Fruit fly (Drosophila melanogaster) whole organism, embryonic: ENCODE results near the gene Arp10.

ENCODE experiments used
- Adf1 ChIP-seq: fragments of 200-800 bp; sonication (Bioruptor generic); IDR thresholded peaks from 2 replicates; pipeline ENCODE4 v1.3.6; 2022; ENCODE audit warnings: missing biosample characterization, missing genetic modification characterization
- Aef1 ChIP-seq: fragments of 200-800 bp; sonication (Bioruptor generic); IDR thresholded peaks from 3 replicates; pipeline ENCODE4 v1.3.6; 2022; ENCODE audit warnings: missing biosample characterization, missing genetic modification characterization
- B-H2 ChIP-seq: fragments of 200-800 bp; sonication (Bioruptor generic); optimal IDR thresholded peaks from 2 replicates; lab custom pipeline; 2018; ENCODE audit warnings: missing biosample characterization, mild to moderate bottlenecking, missing genetic modification characterization
- CG11695 ChIP-seq: fragments of 200-800 bp; sonication (Bioruptor generic); IDR thresholded peaks from 3 replicates; pipeline ENCODE4 v1.3.6; 2022; ENCODE audit warnings: missing biosample characterization, missing genetic modification characterization
- CG11696 ChIP-seq: fragments of 200-800 bp; sonication (Bioruptor generic); IDR thresholded peaks from 2 replicates; pipeline ENCODE4 v1.3.6; 2022; ENCODE audit warnings: missing biosample characterization, missing genetic modification characterization
- CG12155 ChIP-seq: fragments of 200-800 bp; sonication (Bioruptor generic); optimal IDR thresholded peaks from 3 replicates; lab custom pipeline; 2016; ENCODE audit warnings: missing biosample characterization, missing genetic modification characterization
- CG12769 ChIP-seq: fragments of 200-800 bp; sonication (Bioruptor generic); optimal IDR thresholded peaks from 2 replicates; lab custom pipeline; 2019; ENCODE audit warnings: missing biosample characterization, mild to moderate bottlenecking, missing genetic modification characterization, moderate library complexity
- CG13424 ChIP-seq: fragments of 200-800 bp; sonication (Bioruptor generic); optimal IDR thresholded peaks from 2 replicates; lab custom pipeline; 2019; ENCODE audit warnings: missing biosample characterization, mild to moderate bottlenecking, missing genetic modification characterization, moderate library complexity
- CG13775 ChIP-seq: fragments of 200-800 bp; sonication (Bioruptor generic); optimal IDR thresholded peaks from 3 replicates; lab custom pipeline; 2017; ENCODE audit warnings: missing biosample characterization, mild to moderate bottlenecking, missing genetic modification characterization
- CG15696 ChIP-seq: fragments of 200-800 bp; sonication (Bioruptor generic); optimal IDR thresholded peaks from 2 replicates; lab custom pipeline; 2019; ENCODE audit warnings: missing biosample characterization, mild to moderate bottlenecking, missing genetic modification characterization, moderate library complexity
- CG17385 ChIP-seq: fragments of 200-800 bp; sonication (Bioruptor generic); optimal IDR thresholded peaks from 3 replicates; lab custom pipeline; 2018; ENCODE audit warnings: missing biosample characterization, mild to moderate bottlenecking, missing genetic modification characterization
- CG1832 ChIP-seq: fragments of 200-800 bp; sonication (Bioruptor generic); optimal IDR thresholded peaks from 2 replicates; lab custom pipeline; 2017; ENCODE audit warnings: missing biosample characterization, mild to moderate bottlenecking, missing genetic modification characterization, inconsistent platforms
- CG34224 ChIP-seq: fragments of 200-800 bp; sonication (Bioruptor generic); IDR thresholded peaks from 3 replicates; pipeline ENCODE4 v1.3.6; 2022; ENCODE audit warnings: missing biosample characterization, missing genetic modification characterization; ENCODE audit not compliant: partially characterized antibody
- CG34422 ChIP-seq: fragments of 200-800 bp; sonication (Bioruptor generic); IDR thresholded peaks from 3 replicates; pipeline ENCODE4 v1.3.6; 2022; ENCODE audit warnings: missing biosample characterization, missing genetic modification characterization
- CG4360 ChIP-seq: fragments of 200-800 bp; sonication (Bioruptor generic); IDR thresholded peaks from 2 replicates; pipeline ENCODE4 v1.3.6; 2022; ENCODE audit warnings: missing biosample characterization, missing genetic modification characterization
- CG8478 ChIP-seq: fragments of >200 bp; optimal IDR thresholded peaks from 2 replicates; lab custom pipeline; 2018
- CG9215 ChIP-seq: fragments of 200-800 bp; sonication (Bioruptor generic); IDR thresholded peaks from 2 replicates; pipeline ENCODE4 v1.3.6; 2022; ENCODE audit warnings: missing biosample characterization, missing genetic modification characterization
- CTCF ChIP-seq: fragments of 200-800 bp; sonication (Bioruptor generic); optimal IDR thresholded peaks from 2 replicates; lab custom pipeline; 2017; ENCODE audit warnings: missing biosample characterization, mild to moderate bottlenecking, missing genetic modification characterization, moderate library complexity
- Dip2 ChIP-seq: fragments of 200-800 bp; sonication (Bioruptor generic); IDR thresholded peaks from 2 replicates; pipeline ENCODE4 v1.3.6; 2022; ENCODE audit warnings: missing biosample characterization, missing genetic modification characterization
- Dll ChIP-seq: fragments of 200-800 bp; sonication (Bioruptor generic); IDR thresholded peaks from 4 replicates; pipeline ENCODE4 v1.3.6; 2022; ENCODE audit warnings: missing biosample characterization, missing genetic modification characterization; ENCODE audit not compliant: partially characterized antibody
- Drgx ChIP-seq: fragments of 200-800 bp; sonication (Bioruptor generic); IDR thresholded peaks from 2 replicates; pipeline ENCODE4 v1.3.6; 2022; ENCODE audit warnings: missing biosample characterization, missing genetic modification characterization
- Elba2 ChIP-seq: fragments of 200-800 bp; sonication (Bioruptor generic); optimal IDR thresholded peaks from 3 replicates; lab custom pipeline; 2016; ENCODE audit warnings: missing biosample characterization, missing genetic modification characterization
- Ets65A ChIP-seq: fragments of 200-800 bp; sonication (Bioruptor generic); peaks from one replicate; lab custom pipeline; 2016; ENCODE audit warnings: missing biosample characterization, missing genetic modification characterization
- Fer1 ChIP-seq: fragments of 200-800 bp; sonication (Bioruptor generic); optimal IDR thresholded peaks from 2 replicates; lab custom pipeline; 2017; ENCODE audit warnings: missing biosample characterization, mild to moderate bottlenecking, missing genetic modification characterization
- Fer3 ChIP-seq: fragments of 200-800 bp; sonication (Bioruptor generic); optimal IDR thresholded peaks from 2 replicates; lab custom pipeline; 2018; ENCODE audit warnings: missing biosample characterization, mild to moderate bottlenecking, missing genetic modification characterization, moderate library complexity
- HLH4C ChIP-seq: fragments of 200-800 bp; sonication (Bioruptor generic); IDR thresholded peaks from 3 replicates; pipeline ENCODE4 v1.3.6; 2022; ENCODE audit warnings: missing biosample characterization, missing genetic modification characterization; ENCODE audit not compliant: partially characterized antibody
- HmgZ ChIP-seq: fragments of 200-800 bp; sonication (Bioruptor generic); optimal IDR thresholded peaks from 2 replicates; lab custom pipeline; 2018; ENCODE audit warnings: missing biosample characterization, mild to moderate bottlenecking, missing genetic modification characterization
- MESR4 ChIP-seq: fragments of 200-800 bp; sonication (Bioruptor generic); optimal IDR thresholded peaks from 2 replicates; lab custom pipeline; 2018; ENCODE audit warnings: missing biosample characterization, mild to moderate bottlenecking, missing genetic modification characterization, moderate library complexity
- Opbp ChIP-seq: fragments of 200-800 bp; sonication (Bioruptor generic); IDR thresholded peaks from 3 replicates; pipeline ENCODE4 v1.3.6; 2022; ENCODE audit warnings: missing biosample characterization, missing genetic modification characterization; ENCODE audit not compliant: partially characterized antibody
- Ravus ChIP-seq: fragments of 200-800 bp; sonication (Bioruptor generic); IDR thresholded peaks from 2 replicates; pipeline ENCODE4 v1.3.6; 2022; ENCODE audit warnings: missing biosample characterization, missing genetic modification characterization
- Scr ChIP-seq: fragments of 200-800 bp; sonication (Bioruptor generic); IDR thresholded peaks from 2 replicates; pipeline ENCODE4 v1.3.6; 2022; ENCODE audit warnings: missing biosample characterization, missing genetic modification characterization; ENCODE audit not compliant: partially characterized antibody
- Trl ChIP-seq, 3 experiments: fragments of >200 bp in 2 of 3; fragments of 200-800 bp in 1 of 3; sonication (Bioruptor generic) in 1 of 3; optimal IDR thresholded peaks; 2 replicates in 1 of 3; 3 replicates in 2 of 3; lab custom pipeline; 2016 to 2017; ENCODE audit warnings: missing biosample characterization in 1 of 3, missing genetic modification characterization in 1 of 3
- ato ChIP-seq: fragments of 200-800 bp; sonication (Bioruptor generic); IDR thresholded peaks from 2 replicates; pipeline ENCODE4 v1.3.6; 2022; ENCODE audit warnings: missing biosample characterization, missing genetic modification characterization; ENCODE audit not compliant: partially characterized antibody
- bbx ChIP-seq: fragments of 200-800 bp; sonication (Bioruptor generic); IDR thresholded peaks from 2 replicates; pipeline ENCODE4 v1.3.6; 2022; ENCODE audit warnings: missing biosample characterization, missing genetic modification characterization; ENCODE audit not compliant: partially characterized antibody
- cg ChIP-seq: fragments of 200-800 bp; sonication (Bioruptor generic); optimal IDR thresholded peaks from 3 replicates; lab custom pipeline; 2019; ENCODE audit warnings: missing biosample characterization, mild to moderate bottlenecking, missing genetic modification characterization, moderate library complexity
- chinmo ChIP-seq: fragments of 200-800 bp; sonication (Bioruptor generic); IDR thresholded peaks from 4 replicates; pipeline ENCODE4 v1.3.6; 2022; ENCODE audit warnings: missing biosample characterization, missing genetic modification characterization; ENCODE audit not compliant: partially characterized antibody
- ci ChIP-seq: fragments of 200-800 bp; sonication (Bioruptor generic); IDR thresholded peaks from 3 replicates; pipeline ENCODE4 v1.3.6; 2022; ENCODE audit warnings: missing biosample characterization, missing genetic modification characterization
- crp ChIP-seq, 2 experiments: fragments of 200-800 bp; sonication (Bioruptor generic); optimal IDR thresholded peaks; 2 replicates in 1 of 2; 3 replicates in 1 of 2; lab custom pipeline; 2017; ENCODE audit warnings: missing biosample characterization in 2 of 2, missing genetic modification characterization in 2 of 2, mild to moderate bottlenecking in 1 of 2, moderate library complexity in 1 of 2
- ewg ChIP-seq: fragments of 200-800 bp; sonication (Bioruptor generic); optimal IDR thresholded peaks from 3 replicates; lab custom pipeline; 2017; ENCODE audit warnings: mild to moderate bottlenecking, missing biosample characterization, missing genetic modification reagents, missing genetic modification characterization
- fd102C ChIP-seq: fragments of 200-800 bp; sonication (Bioruptor generic); optimal IDR thresholded peaks from 2 replicates; lab custom pipeline; 2018; ENCODE audit warnings: missing biosample characterization, mild to moderate bottlenecking, missing genetic modification characterization, moderate library complexity
- fd64A ChIP-seq: fragments of 200-800 bp; sonication (Bioruptor generic); optimal IDR thresholded peaks from 3 replicates; lab custom pipeline; 2018; ENCODE audit warnings: missing biosample characterization, mild to moderate bottlenecking, missing genetic modification characterization
- ftz-f1 ChIP-seq: fragments of 200-800 bp; sonication (Bioruptor generic); optimal IDR thresholded peaks from 2 replicates; lab custom pipeline; 2016; ENCODE audit warnings: missing biosample characterization, missing genetic modification characterization
- nerfin-1 ChIP-seq: fragments of 200-800 bp; sonication (Bioruptor generic); optimal IDR thresholded peaks from 3 replicates; lab custom pipeline; 2019; ENCODE audit warnings: missing biosample characterization, mild to moderate bottlenecking, missing genetic modification characterization, moderate library complexity
- psq ChIP-seq: fragments of 200-800 bp; sonication (Bioruptor generic); optimal IDR thresholded peaks from 2 replicates; lab custom pipeline; 2017; ENCODE audit warnings: missing biosample characterization, missing genetic modification characterization
- salm ChIP-seq: fragments of 200-800 bp; sonication (Bioruptor generic); optimal IDR thresholded peaks from 2 replicates; lab custom pipeline; 2018; ENCODE audit warnings: missing biosample characterization, mild to moderate bottlenecking, missing genetic modification characterization
- tll ChIP-seq, 2 experiments: fragments of 200-800 bp in 1 of 2; fragments of >200 bp in 1 of 2; sonication (Bioruptor generic) in 1 of 2; optimal IDR thresholded peaks; 2 replicates each; lab custom pipeline; 2017 to 2019; ENCODE audit warnings: missing biosample characterization in 2 of 2, missing genetic modification characterization in 2 of 2, mild to moderate bottlenecking in 1 of 2, moderate library complexity in 1 of 2
- vvl ChIP-seq: fragments of 200-800 bp; sonication (Bioruptor generic); IDR thresholded peaks from 2 replicates; pipeline ENCODE4 v1.3.6; 2022; ENCODE audit warnings: missing biosample characterization, missing genetic modification characterization
- wor ChIP-seq: fragments of 200-800 bp; sonication (Bioruptor generic); IDR thresholded peaks from 2 replicates; pipeline ENCODE4 v1.3.6; 2022; ENCODE audit warnings: missing biosample characterization, missing genetic modification characterization
- zen2 ChIP-seq: fragments of 200-800 bp; sonication (Bioruptor generic); IDR thresholded peaks from 3 replicates; pipeline ENCODE4 v1.3.6; 2022; ENCODE audit warnings: missing biosample characterization, missing genetic modification characterization; ENCODE audit not compliant: partially characterized antibody

Arp10 gene

dm6 chrX:19631365-19631832 lies 14.6 kb downstream of the Arp10 start (continued):
- TF ChIP-seq CG12769 (tag; lab: Kevin White, UChicago), result no peak
- no peak for TF ChIP-seq CG13424
- peak; percentile 31; the same call in 1 of the 3 replicates for TF ChIP-seq Opbp (GFP tag; lab: Robert Waterston, UW)
- TF ChIP-seq CG15696 (tag; lab: Kevin White, UChicago), result no peak
- TF ChIP-seq chinmo (GFP tag; lab: Robert Waterston, UW), result peak; percentile 98
- TF ChIP-seq ato, result 0 out of 2 replicates have a peak, but pooled peaks have one; percentile 18
- TF ChIP-seq wor (GFP tag; lab: Robert Waterston, UW), result no peak
- TF ChIP-seq CG34422 (GFP tag; lab: Robert Waterston, UW), result peak; percentile 75; the same call in 1 of the 3 replicates
- TF ChIP-seq ci (GFP tag; lab: Robert Waterston, UW), result peak; percentile 70; the same call in 2 of the 3 replicates
- peak; percentile 47 for TF ChIP-seq ewg
- TF ChIP-seq cg (GFP tag; lab: Kevin White, UChicago), result peak; percentile 92
- TF ChIP-seq vvl (GFP tag; lab: Robert Waterston, UW), result peak; percentile 38; the same call in 1 of the 2 replicates
- peak; percentile 51 for TF ChIP-seq CG12155 (GFP tag; lab: Kevin White, UChicago)
- no peak for TF ChIP-seq CTCF (GFP tag; lab: Kevin White, UChicago)
- no peak for TF ChIP-seq fd102C (GFP tag; lab: Kevin White, UChicago)
- TF ChIP-seq Dip2 (GFP tag; lab: Robert Waterston, UW), result no peak
- TF ChIP-seq nerfin-1 (tag; lab: Kevin White, UChicago), result peak; percentile 20
- peak; percentile 3 for TF ChIP-seq Elba2
- TF ChIP-seq CG1832 (GFP tag; lab: Kevin White, UChicago), result no peak
- peak; percentile 13 for TF ChIP-seq MESR4 (GFP tag; lab: Kevin White, UChicago)
- TF ChIP-seq CG4360 (GFP tag; lab: Robert Waterston, UW), result peak; percentile 83
- TF ChIP-seq CG13775, result no peak
- TF ChIP-seq Scr (GFP tag; lab: Robert Waterston, UW), result peak; percentile 14; the same call in 1 of the 2 replicates
- TF ChIP-seq HmgZ (tag; lab: Kevin White, UChicago), result peak; percentile 11
- TF ChIP-seq Ets65A (GFP tag; lab: Kevin White, UChicago), result no peak
- TF ChIP-seq CG8478 (lab: Kevin White, UChicago), result peak; percentile 53
- peak; percentile 25 for TF ChIP-seq ftz-f1 (GFP tag; lab: Kevin White, UChicago)
- no peak for TF ChIP-seq CG11696 (GFP tag; lab: Robert Waterston, UW)
- TF ChIP-seq salm (tag; lab: Kevin White, UChicago), result no peak
- TF ChIP-seq CG17385 (GFP tag; lab: Kevin White, UChicago), result peak; percentile 29
- peak in 1 of 2 experiments; percentile 51 for TF ChIP-seq crp (GFP tag; optimal IDR thresholded peaks at IDR 0.05; lab: Kevin White, UChicago)
- TF ChIP-seq tll (GFP tag; optimal IDR thresholded peaks at IDR 0.05; lab: Kevin White, UChicago), result no peak
- TF ChIP-seq zen2 (GFP tag; lab: Robert Waterston, UW), result peak; percentile 53; the same call in 2 of the 3 replicates
- peak; percentile 84 to 92 for TF ChIP-seq Trl (optimal IDR thresholded peaks at IDR 0.05; lab: Kevin White, UChicago)
- no peak for TF ChIP-seq Trl (GFP tag; optimal IDR thresholded peaks at IDR 0.05; lab: Kevin White, UChicago)
- TF ChIP-seq psq (GFP tag; lab: Kevin White, UChicago), result no peak
- peak; percentile 12 for TF ChIP-seq Fer1 (GFP tag; lab: Kevin White, UChicago)
- peak; percentile 78 for TF ChIP-seq CG9215 (GFP tag; lab: Robert Waterston, UW)
- TF ChIP-seq Drgx (GFP tag; lab: Robert Waterston, UW), result peak; percentile 41; the same call in 1 of the 2 replicates
- no peak for TF ChIP-seq B-H2 (GFP tag; lab: Kevin White, UChicago)
- TF ChIP-seq Ravus, result no peak
- TF ChIP-seq Fer3 (tag; lab: Kevin White, UChicago), result no peak
- peak; percentile 87 for TF ChIP-seq Adf1 (GFP tag; lab: Robert Waterston, UW)
- TF ChIP-seq fd64A, result no peak
- 0 out of 3 replicates have a peak, but pooled peaks have one; percentile 44 for TF ChIP-seq HLH4C
- TF ChIP-seq Dll (GFP tag; lab: Robert Waterston, UW), result 0 out of 4 replicates have a peak, but pooled peaks have one; percentile 28
- peak; percentile 64; the same call in 1 of the 3 replicates for TF ChIP-seq CG11695
- peak; percentile 67 for TF ChIP-seq Aef1 (GFP tag; lab: Robert Waterston, UW)
- TF ChIP-seq CG34224 (GFP tag; lab: Robert Waterston, UW), result peak; percentile 56; the same call in 2 of the 3 replicates
- peak; percentile 47 for TF ChIP-seq bbx (GFP tag; lab: Robert Waterston, UW)
